Worm (Caenorhabditis elegans) whole organism, L2 larva: ENCODE measurements around the gene rgs-2.
A peak's percentile ranks its signal among the peaks of the same experiment; 100 is the strongest.

Source experiments
- aly-2 ChIP-seq: fragments of 150-350 bp; optimal IDR thresholded peaks from 2 replicates; lab custom pipeline; 2014; ENCODE audit warnings: missing biosample characterization, missing genetic modification characterization
- lin-11 ChIP-seq: fragments of 150-350 bp; sonication (generic microtip); optimal IDR thresholded peaks from 2 replicates; lab custom pipeline; 2014; ENCODE audit warnings: missing biosample characterization, missing genetic modification characterization, inconsistent platforms, mixed read lengths
- lsy-2 ChIP-seq, 2 experiments: fragments of 150-350 bp in 1 of 2; sonication (generic microtip) in 1 of 2; optimal IDR thresholded peaks; 2 replicates each; lab custom pipeline; 2014 to 2017; ENCODE audit warnings: missing biosample characterization in 2 of 2, missing genetic modification characterization in 2 of 2
- unc-39 ChIP-seq: fragments of 150-350 bp; optimal IDR thresholded peaks from 2 replicates; lab custom pipeline; 2014; ENCODE audit warnings: missing biosample characterization, missing genetic modification characterization
- ztf-11 ChIP-seq: sonication (generic microtip); optimal IDR thresholded peaks from 2 replicates; lab custom pipeline; 2017; ENCODE audit warnings: missing biosample characterization, missing genetic modification characterization

DNA sequence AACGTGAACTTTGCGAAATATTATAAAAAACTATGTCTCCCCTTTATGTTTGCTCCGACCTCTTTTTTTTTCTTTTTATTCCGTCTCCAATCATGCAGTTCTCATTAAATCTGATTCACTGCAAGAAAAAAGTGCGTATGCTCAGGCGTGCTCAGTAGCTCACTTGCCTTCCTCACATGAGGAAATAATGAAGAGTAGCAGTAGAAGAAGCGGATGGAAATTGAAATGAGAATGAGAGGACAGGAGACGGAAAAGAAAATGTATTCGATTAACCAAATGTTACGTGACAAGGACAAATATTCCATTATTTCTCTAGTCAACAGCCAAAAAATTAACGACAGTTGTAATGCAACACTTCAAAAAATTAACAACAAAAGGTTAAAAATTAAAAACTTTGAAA lies 561 bp downstream of the rgs-2 start:
- TF ChIP-seq lsy-2 (tag; optimal IDR thresholded peaks at IDR 0.05; lab: Kevin White, UChicago) (peak in 1 of 2 experiments; percentile 0), ztf-11 (tag; lab: Kevin White, UChicago) (no peak), aly-2 (tag; lab: Kevin White, UChicago) (no peak), lin-11 (tag; lab: Kevin White, UChicago) (no peak), unc-39 (tag; lab: Kevin White, UChicago) (no peak)
